Worm (Caenorhabditis elegans) whole organism, L4 larva: ENCODE data around the gene rpt-4.

ENCODE experiments used
- D1046.2 ChIP-seq: fragments of 200-800 bp; sonication (Bioruptor generic); IDR thresholded peaks from 2 replicates; pipeline ENCODE4 v1.3.6; 2022; ENCODE audit warnings: missing genetic modification characterization, missing compliant biosample characterization
- F10B5.3 ChIP-seq: sonication (generic microtip); optimal IDR thresholded peaks from 2 replicates; lab custom pipeline; 2016; ENCODE audit warnings: mild to moderate bottlenecking, missing genetic modification characterization, missing compliant biosample characterization
- F26F4.8 ChIP-seq: fragments of 200-800 bp; sonication (Bioruptor generic); conservative IDR thresholded peaks from 2 replicates; pipeline ENCODE4 v1.3.6; 2022; ENCODE audit warnings: missing genetic modification characterization, missing compliant biosample characterization
- F44E2.7 ChIP-seq: fragments of 200-800 bp; sonication (Bioruptor generic); IDR thresholded peaks from 2 replicates; pipeline ENCODE4 v2.1.2; 2022; ENCODE audit warnings: missing genetic modification characterization, missing compliant biosample characterization
- R02D3.7 ChIP-seq: fragments of 150-350 bp; sonication (generic microtip); optimal IDR thresholded peaks from 3 replicates; lab custom pipeline; 2014; ENCODE audit warnings: missing biosample characterization, missing genetic modification characterization
- T20F7.1 ChIP-seq: fragments of 200-800 bp; sonication (Bioruptor generic); optimal IDR thresholded peaks from 2 replicates; lab custom pipeline; 2018; ENCODE audit warnings: mild to moderate bottlenecking, missing genetic modification characterization, missing compliant biosample characterization
- aly-2 ChIP-seq: sonication (generic microtip); optimal IDR thresholded peaks from 2 replicates; lab custom pipeline; 2018; ENCODE audit warnings: missing biosample characterization, missing genetic modification characterization
- attf-4 ChIP-seq: sonication (generic microtip); optimal IDR thresholded peaks from 3 replicates; lab custom pipeline; 2017; ENCODE audit warnings: missing biosample characterization, missing genetic modification characterization
- ceh-28 ChIP-seq: fragments of 150-350 bp; optimal IDR thresholded peaks from 2 replicates; lab custom pipeline; 2014; ENCODE audit warnings: missing biosample characterization, missing genetic modification reagents, missing genetic modification characterization
- ceh-82 ChIP-seq: sonication (generic microtip); optimal IDR thresholded peaks from 2 replicates; lab custom pipeline; 2017; ENCODE audit warnings: missing biosample characterization, missing genetic modification characterization
- ces-1 ChIP-seq: fragments of 150-350 bp; sonication (generic microtip); optimal IDR thresholded peaks from 4 replicates; lab custom pipeline; 2014; ENCODE audit warnings: missing biosample characterization, missing genetic modification reagents, missing genetic modification characterization
- daf-16 ChIP-seq, 3 experiments: sonication (generic microtip); optimal IDR thresholded peaks; 2 replicates each; lab custom pipeline; 2016 to 2017; ENCODE audit warnings: missing genetic modification characterization in 3 of 3, missing genetic modification reagents in 3 of 3, mild to moderate bottlenecking in 2 of 3, missing compliant biosample characterization in 2 of 3, missing biosample characterization in 1 of 3, moderate library complexity in 1 of 3
- dpl-1 ChIP-seq: fragments of 150-350 bp; optimal IDR thresholded peaks from 2 replicates; lab custom pipeline; 2014; ENCODE audit warnings: missing biosample characterization, missing genetic modification reagents, missing genetic modification characterization
- duxl-1 ChIP-seq: sonication (generic microtip); optimal IDR thresholded peaks from 2 replicates; lab custom pipeline; 2016; ENCODE audit warnings: mild to moderate bottlenecking, missing genetic modification characterization, moderate library complexity, missing compliant biosample characterization; ENCODE audit not compliant: poor library complexity
- dve-1 ChIP-seq: sonication (generic microtip); optimal IDR thresholded peaks from 2 replicates; lab custom pipeline; 2017; ENCODE audit warnings: antibody characterized with exemption, mild to moderate bottlenecking, missing genetic modification characterization, missing compliant biosample characterization; ENCODE audit not compliant: insufficient read depth
- egl-27 ChIP-seq: sonication (generic microtip); optimal IDR thresholded peaks from 3 replicates; lab custom pipeline; 2017; ENCODE audit warnings: missing biosample characterization, missing genetic modification reagents, missing genetic modification characterization
- fkh-10 ChIP-seq: fragments of 150-350 bp; optimal IDR thresholded peaks from 2 replicates; lab custom pipeline; 2014; ENCODE audit warnings: missing biosample characterization, missing genetic modification reagents, missing genetic modification characterization
- gei-8 ChIP-seq: fragments of 200-800 bp; sonication (Bioruptor generic); optimal IDR thresholded peaks from 2 replicates; lab custom pipeline; 2018; ENCODE audit warnings: mild to moderate bottlenecking, missing genetic modification characterization, missing compliant biosample characterization
- hlh-11 ChIP-seq: fragments of 200-800 bp; sonication (Bioruptor generic); optimal IDR thresholded peaks from 2 replicates; lab custom pipeline; 2018; ENCODE audit warnings: mild to moderate bottlenecking, missing genetic modification characterization, missing compliant biosample characterization
- hlh-30 ChIP-seq: sonication (generic microtip); optimal IDR thresholded peaks from 2 replicates; lab custom pipeline; 2017; ENCODE audit warnings: antibody characterized with exemption, mild to moderate bottlenecking, missing genetic modification characterization, missing compliant biosample characterization; ENCODE audit not compliant: insufficient read depth
- jun-1 ChIP-seq: fragments of 150-350 bp; optimal IDR thresholded peaks from 2 replicates; lab custom pipeline; 2014; ENCODE audit warnings: missing biosample characterization, missing genetic modification reagents, missing genetic modification characterization
- lin-1 ChIP-seq: fragments of 200-800 bp; sonication (Bioruptor generic); IDR thresholded peaks from 2 replicates; pipeline ENCODE4 v1.3.6; 2022; ENCODE audit warnings: missing genetic modification reagents, missing genetic modification characterization, missing compliant biosample characterization
- lin-29 ChIP-seq: fragments of 200-800 bp; sonication (Bioruptor generic); IDR thresholded peaks from 2 replicates; pipeline ENCODE4 v1.3.6; 2022; ENCODE audit warnings: missing genetic modification reagents, missing genetic modification characterization, missing compliant biosample characterization
- lin-39 ChIP-seq: fragments of 150-350 bp; optimal IDR thresholded peaks from 2 replicates; lab custom pipeline; 2014; ENCODE audit warnings: missing biosample characterization, missing genetic modification reagents, missing genetic modification characterization
- lsy-2 ChIP-seq, 2 experiments: fragments of 150-350 bp in 1 of 2; sonication (generic microtip) in 1 of 2; optimal IDR thresholded peaks; 2 replicates each; lab custom pipeline; 2014 to 2017; ENCODE audit warnings: missing biosample characterization in 2 of 2, missing genetic modification characterization in 2 of 2
- mdl-1 ChIP-seq, 2 experiments: fragments of 150-350 bp in 1 of 2; sonication (generic microtip) in 1 of 2; optimal IDR thresholded peaks; 2 replicates each; lab custom pipeline; 2014 to 2017; ENCODE audit warnings: missing biosample characterization in 2 of 2, missing genetic modification characterization in 2 of 2
- mep-1 ChIP-seq: fragments of 150-350 bp; sonication (generic microtip); optimal IDR thresholded peaks from 3 replicates; lab custom pipeline; 2014; ENCODE audit warnings: missing biosample characterization, missing genetic modification characterization
- mes-2 ChIP-seq: sonication (generic microtip); optimal IDR thresholded peaks from 2 replicates; lab custom pipeline; 2016; ENCODE audit warnings: missing genotype, mild to moderate bottlenecking, missing genetic modification characterization, missing compliant biosample characterization; ENCODE audit not compliant: poor library complexity, severe bottlenecking
- nhr-41 ChIP-seq: fragments of 200-800 bp; sonication (Bioruptor generic); IDR thresholded peaks from 2 replicates; pipeline ENCODE4 v1.3.6; 2022; ENCODE audit warnings: missing genetic modification reagents, missing genetic modification characterization, missing compliant biosample characterization
- nhr-42 ChIP-seq: fragments of 200-800 bp; sonication (Bioruptor generic); IDR thresholded peaks from 2 replicates; pipeline ENCODE4 v1.3.6; 2022; ENCODE audit warnings: missing genetic modification characterization, missing compliant biosample characterization
- nhr-6 ChIP-seq: fragments of 150-350 bp; optimal IDR thresholded peaks from 2 replicates; lab custom pipeline; 2014; ENCODE audit warnings: missing biosample characterization, missing genetic modification characterization
- nhr-77 ChIP-seq: fragments of 150-350 bp; optimal IDR thresholded peaks from 2 replicates; lab custom pipeline; 2014; ENCODE audit warnings: missing biosample characterization, missing genetic modification characterization
- pqm-1 ChIP-seq: sonication (generic microtip); optimal IDR thresholded peaks from 2 replicates; lab custom pipeline; 2017; ENCODE audit warnings: missing biosample characterization, missing genetic modification characterization
- saeg-2 ChIP-seq: fragments of 200-800 bp; sonication (Bioruptor generic); IDR thresholded peaks from 2 replicates; pipeline ENCODE4 v1.3.6; 2022; ENCODE audit warnings: missing genetic modification reagents, missing genetic modification characterization, missing compliant biosample characterization
- sdz-12 ChIP-seq: fragments of 200-800 bp; sonication (Bioruptor generic); optimal IDR thresholded peaks from 2 replicates; lab custom pipeline; 2018; ENCODE audit warnings: mild to moderate bottlenecking, missing genetic modification characterization, missing compliant biosample characterization
- spr-3 ChIP-seq: fragments of 200-800 bp; sonication (Bioruptor generic); optimal IDR thresholded peaks from 2 replicates; lab custom pipeline; 2018; ENCODE audit warnings: mild to moderate bottlenecking, missing genetic modification characterization, missing compliant biosample characterization
- zag-1 ChIP-seq: fragments of 150-350 bp; optimal IDR thresholded peaks from 2 replicates; lab custom pipeline; 2014; ENCODE audit warnings: missing biosample characterization, missing genetic modification characterization
- zfp-2 ChIP-seq: sonication (generic microtip); optimal IDR thresholded peaks from 2 replicates; lab custom pipeline; 2016; ENCODE audit warnings: mild to moderate bottlenecking, missing genetic modification characterization, missing compliant biosample characterization
- ztf-7 ChIP-seq: fragments of 150-350 bp; optimal IDR thresholded peaks from 2 replicates; lab custom pipeline; 2014; ENCODE audit warnings: missing biosample characterization, missing genetic modification characterization

Gene rpt-4

ce11 chrII:39437-39836 is 6.6 kb downstream of the rpt-4 start, which contains the start of gene spp-24:
spp-24 (minus strand) TSS chrII:39537.
- TF ChIP-seq egl-27 (tag; lab: Kevin White, UChicago) (no peak), D1046.2 (no peak), ztf-7 (tag; lab: Kevin White, UChicago) (no peak), pqm-1 (tag; lab: Kevin White, UChicago) (no peak), sdz-12 (no peak), lsy-2 (tag; optimal IDR thresholded peaks at IDR 0.05; lab: Kevin White, UChicago) (no peak), lin-1 (no peak), nhr-42 (no peak), jun-1 (tag; lab: Kevin White, UChicago) (no peak), F44E2.7 (GFP tag; lab: Robert Waterston, UW) (no peak), F10B5.3 (tag; lab: Kevin White, UChicago) (no peak), ceh-28 (tag; lab: Kevin White, UChicago) (no peak), fkh-10 (GFP tag; lab: Kevin White, UChicago) (no peak), ces-1 (GFP tag; lab: Kevin White, UChicago) (no peak), F26F4.8 (GFP tag; lab: Robert Waterston, UW) (no peak), attf-4 (tag; lab: Kevin White, UChicago) (no peak)

DNA sequence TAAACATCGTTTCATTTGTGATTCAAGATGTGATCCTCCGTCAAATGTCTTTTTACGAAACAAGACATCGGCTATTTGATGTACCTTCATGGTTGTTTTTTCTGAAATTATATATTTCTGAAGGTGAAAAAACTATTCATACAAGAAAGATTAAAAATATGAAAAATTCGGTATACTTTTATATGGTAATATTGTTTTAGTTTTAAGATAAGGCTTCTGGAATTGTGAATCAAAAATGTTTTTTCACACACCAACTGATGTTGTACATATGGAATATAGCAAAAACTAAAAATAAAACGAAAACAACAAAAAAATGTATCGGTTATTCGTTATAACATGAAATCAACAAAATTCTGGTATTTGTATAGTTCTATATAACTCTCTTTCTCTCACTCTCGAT is 8.8 kb downstream of the rpt-4 start, which contains the start of gene F23F1.6:
Gene F23F1.6 (minus strand): TSS at position 101 of the 400 bp plus-strand sequence.
- TF ChIP-seq mep-1, result no peak
- no peak for TF ChIP-seq D1046.2
- TF ChIP-seq ceh-82, result no peak
- no peak for TF ChIP-seq gei-8 (GFP tag; lab: Kevin White, UChicago)
- TF ChIP-seq nhr-42, result no peak
- TF ChIP-seq lin-39 (tag; lab: Kevin White, UChicago), result no peak
- no peak for TF ChIP-seq mes-2 (tag; lab: Kevin White, UChicago)
- TF ChIP-seq dve-1, result no peak
- TF ChIP-seq F26F4.8 (GFP tag; lab: Robert Waterston, UW), result no peak
- TF ChIP-seq lin-29 (GFP tag; lab: Robert Waterston, UW), result no peak
- no peak for TF ChIP-seq nhr-41 (GFP tag; lab: Robert Waterston, UW)
- no peak for TF ChIP-seq nhr-77
- no peak for TF ChIP-seq aly-2 (tag; lab: Kevin White, UChicago)
- TF ChIP-seq R02D3.7 (tag; lab: Kevin White, UChicago), result no peak
- TF ChIP-seq mdl-1 (tag; optimal IDR thresholded peaks at IDR 0.05; lab: Kevin White, UChicago), result no peak

DNA sequence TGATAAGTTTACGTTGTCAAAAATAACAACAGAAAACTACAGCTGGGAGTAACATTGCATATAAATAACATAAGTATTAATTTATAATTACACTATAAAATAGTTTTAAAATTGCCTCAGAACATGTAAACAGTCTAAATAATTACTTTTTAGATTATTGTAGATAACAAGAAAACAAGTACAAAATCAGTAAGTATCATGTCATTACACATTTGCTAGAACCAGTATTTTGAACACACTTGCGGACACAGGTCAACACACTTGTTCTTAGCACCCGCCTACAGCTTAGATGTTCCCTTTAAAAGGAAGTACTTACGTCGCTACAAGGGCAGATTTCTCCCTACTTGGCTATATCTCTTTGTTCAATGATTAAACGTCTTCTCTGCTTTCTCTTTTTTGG is 12.1 kb downstream of the rpt-4 start, which contains the start of gene F23F1.2:
Gene F23F1.2 (plus strand): TSS at position 301 of the 400 bp plus-strand sequence.
- no peak for TF ChIP-seq mep-1
- TF ChIP-seq saeg-2 (GFP tag; lab: Robert Waterston, UW), result no peak
- no peak for TF ChIP-seq duxl-1 (tag; lab: Kevin White, UChicago)
- no peak for TF ChIP-seq hlh-30 (tag; lab: Kevin White, UChicago)
- no peak for TF ChIP-seq spr-3 (GFP tag; lab: Kevin White, UChicago)
- TF ChIP-seq hlh-11 (tag; lab: Kevin White, UChicago), result no peak

DNA sequence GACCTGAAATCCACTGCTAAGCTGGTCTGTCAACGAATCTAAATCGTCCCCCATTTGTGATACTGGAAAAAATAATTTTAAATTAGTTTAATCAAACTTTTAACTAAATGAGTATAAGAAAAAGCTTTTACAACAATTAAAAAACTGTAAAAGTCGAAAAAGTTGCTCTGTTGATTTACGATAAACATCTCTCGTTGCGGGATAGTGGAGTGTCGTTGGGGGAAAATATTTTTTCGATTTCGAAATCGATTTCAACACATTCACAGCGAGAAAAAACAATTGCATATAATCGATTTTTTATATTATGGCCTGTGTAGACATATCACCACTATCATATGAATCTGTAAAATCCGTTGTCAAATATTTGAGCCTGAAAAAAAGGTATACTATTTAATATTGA is 14.5 kb downstream of the rpt-4 start, which contains the start of the genes F23F1.5 and fbxc-54:
Gene F23F1.5 (minus strand): TSS at position 64 of the 400 bp plus-strand sequence.
Gene fbxc-54 (plus strand): TSS at position 199 of the 400 bp plus-strand sequence.
- TF ChIP-seq dpl-1 (GFP tag; lab: Kevin White, UChicago) (peak; percentile 31), nhr-6 (peak; percentile 37), lsy-2 (tag; optimal IDR thresholded peaks at IDR 0.05; lab: Kevin White, UChicago) (peak in 1 of 2 experiments; percentile 58), T20F7.1 (GFP tag; lab: Kevin White, UChicago) (peak; percentile 90), mes-2 (tag; lab: Kevin White, UChicago) (peak; percentile 37), R02D3.7 (tag; lab: Kevin White, UChicago) (peak; percentile 43), dve-1 (peak; percentile 18), zag-1 (tag; lab: Kevin White, UChicago) (no peak), lin-39 (tag; lab: Kevin White, UChicago) (no peak), nhr-41 (GFP tag; lab: Robert Waterston, UW) (no peak), daf-16 (GFP tag; optimal IDR thresholded peaks at IDR 0.05; lab: Kevin White, UChicago) (no peak), daf-16 (tag; optimal IDR thresholded peaks at IDR 0.05; lab: Kevin White, UChicago) (peak; percentile 62), zfp-2 (no peak)
